Fruit fly (Drosophila melanogaster): Measurements from ENCODE around the gene CG12589.

- no peak for TF ChIP-seq CG14655 (GFP tag; optimal IDR thresholded peaks at IDR 0.05)
- TF ChIP-seq CG12605 (GFP tag; IDR thresholded peaks at IDR 0.05) = no peak
- TF ChIP-seq CG32121 (GFP tag; IDR thresholded peaks at IDR 0.05) = no peak
- no peak for TF ChIP-seq CG34367 (tag; optimal IDR thresholded peaks at IDR 0.05)
- no peak for TF ChIP-seq CG13204 (GFP tag; optimal IDR thresholded peaks at IDR 0.05)
- TF ChIP-seq CG10348 (GFP tag; IDR thresholded peaks at IDR 0.05) = no peak
- no peak for TF ChIP-seq CG9948 (tag; optimal IDR thresholded peaks at IDR 0.05)
- no peak for TF ChIP-seq D1 (tag; optimal IDR thresholded peaks at IDR 0.05)
- TF ChIP-seq CG15710 (tag; optimal IDR thresholded peaks at IDR 0.05) = no peak
- TF ChIP-seq EcR (GFP tag; optimal IDR thresholded peaks at IDR 0.05) = no peak
- no peak for TF ChIP-seq Snoo (tag; optimal IDR thresholded peaks at IDR 0.05)
These were observed 29.7 kb downstream of the CG12589 start, which contains the start of gene CG43131 for dm6 chr3R:5109078-5109477.

Measured in whole organism, pupa.